Worm (Caenorhabditis elegans) whole organism, L1 larva: ENCODE measurements around the gene F53F8.3.
A peak's percentile ranks its signal among the peaks of the same experiment; 100 is the strongest.

Source experiments
- C34B4.2 ChIP-seq: sonication (generic microtip); optimal IDR thresholded peaks from 2 replicates; lab custom pipeline; 2017; ENCODE audit warnings: mild to moderate bottlenecking, missing genetic modification characterization, missing compliant biosample characterization
- alr-1 ChIP-seq: fragments of 200-800 bp; sonication (Bioruptor generic); optimal IDR thresholded peaks from 2 replicates; lab custom pipeline; 2018; ENCODE audit warnings: borderline replicate concordance, mild to moderate bottlenecking, missing genetic modification characterization, missing compliant biosample characterization
- efl-1 ChIP-seq, 4 experiments: fragments of 150-350 bp; optimal IDR thresholded peaks in 3 of 4; peaks in 1 of 4; 1 replicate in 1 of 4; 2 replicates in 3 of 4; lab custom pipeline; 2014; ENCODE audit warnings: missing biosample characterization in 2 of 4, missing genetic modification characterization in 2 of 4, missing genetic modification reagents in 2 of 4
- elt-3 ChIP-seq, 6 experiments: fragments of 150-350 bp in 1 of 6; sonication (generic microtip); optimal IDR thresholded peaks; 2 replicates each; lab custom pipeline; 2017 to 2018; ENCODE audit warnings: missing biosample characterization in 6 of 6, missing genetic modification characterization in 6 of 6, inconsistent platforms in 1 of 6
- lin-35 ChIP-seq, 2 experiments: fragments of 150-350 bp; optimal IDR thresholded peaks; 2 replicates each; lab custom pipeline; 2014; ENCODE audit warnings: missing biosample characterization in 2 of 2, missing genetic modification characterization in 2 of 2, missing genetic modification reagents in 2 of 2
- mab-9 ChIP-seq: fragments of 200-800 bp; sonication (Bioruptor generic); IDR thresholded peaks from 2 replicates; pipeline ENCODE4 v1.3.6; 2022; ENCODE audit warnings: missing genetic modification reagents, missing genetic modification characterization, missing compliant biosample characterization
- nhr-11 ChIP-seq: fragments of 150-350 bp; optimal IDR thresholded peaks from 2 replicates; lab custom pipeline; 2014; ENCODE audit warnings: missing biosample characterization, missing genetic modification characterization
- nhr-77 ChIP-seq: fragments of 150-350 bp; optimal IDR thresholded peaks from 2 replicates; lab custom pipeline; 2014; ENCODE audit warnings: missing biosample characterization, missing genetic modification characterization
- pqm-1 ChIP-seq: sonication (generic microtip); optimal IDR thresholded peaks from 3 replicates; lab custom pipeline; 2017; ENCODE audit warnings: missing biosample characterization, missing genetic modification characterization
- skn-1 ChIP-seq: fragments of 150-350 bp; optimal IDR thresholded peaks from 2 replicates; lab custom pipeline; 2014; ENCODE audit warnings: missing biosample characterization, missing genetic modification characterization
- tbx-2 ChIP-seq: sonication (generic microtip); optimal IDR thresholded peaks from 2 replicates; lab custom pipeline; 2016; ENCODE audit warnings: missing genetic modification characterization, missing compliant biosample characterization
- ztf-11 ChIP-seq, 2 experiments: sonication (generic microtip); optimal IDR thresholded peaks; 2 replicates each; lab custom pipeline; 2016 to 2017; ENCODE audit warnings: missing genetic modification characterization in 2 of 2, missing biosample characterization in 1 of 2, missing compliant biosample characterization in 1 of 2

- no peak for TF ChIP-seq pqm-1 (tag; lab: Kevin White, UChicago)
- no peak for TF ChIP-seq alr-1
- TF ChIP-seq nhr-77 = no peak
- TF ChIP-seq C34B4.2 (tag; lab: Kevin White, UChicago) = no peak
- no peak for TF ChIP-seq elt-3 (tag; optimal IDR thresholded peaks at IDR 0.05; lab: Kevin White, UChicago)
- TF ChIP-seq mab-9 (GFP tag; lab: Robert Waterston, UW) = 0 out of 2 replicates have a peak, but pooled peaks have one; percentile 10
- TF ChIP-seq lin-35 (GFP tag; optimal IDR thresholded peaks at IDR 0.05; lab: Kevin White, UChicago) = no peak
- TF ChIP-seq skn-1 = no peak
- no peak for TF ChIP-seq nhr-11
- TF ChIP-seq ztf-11 (tag; optimal IDR thresholded peaks at IDR 0.05; lab: Kevin White, UChicago) = no peak
- no peak for TF ChIP-seq efl-1 (optimal IDR thresholded peaks at IDR 0.05; lab: Kevin White, UChicago)
- no peak for TF ChIP-seq efl-1 (GFP tag; optimal IDR thresholded peaks at IDR 0.05 in 1 of 2; lab: Kevin White, UChicago)
- TF ChIP-seq tbx-2 (tag; lab: Kevin White, UChicago) = no peak
These were observed 43.9 kb downstream of the F53F8.3 start for ce11 chrV:20645479-20645878.
